Worm (Caenorhabditis elegans): ENCODE results near the gene F45E1.5.
A peak's percentile ranks its signal among the peaks of the same experiment; 100 is the strongest.

F45E1.5 gene

DNA sequence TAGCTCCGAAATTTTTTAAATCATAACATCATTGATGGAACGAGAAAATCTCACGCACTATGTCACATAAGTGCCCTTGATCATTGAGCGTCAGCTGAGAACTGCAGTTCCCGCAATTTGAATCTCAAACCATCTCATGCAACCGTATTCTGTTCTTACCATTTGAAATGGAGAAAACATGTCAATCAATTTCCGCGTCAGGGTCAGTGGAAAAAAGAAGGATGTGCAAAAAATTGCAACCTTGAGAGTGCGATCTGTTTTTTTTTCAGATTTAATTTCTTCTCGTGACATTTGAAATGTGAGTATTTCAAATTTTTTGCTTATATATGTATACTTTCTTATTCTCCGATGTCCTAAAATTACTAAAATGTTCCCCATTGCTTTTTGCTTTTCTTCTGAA, 34.2 kb downstream of the F45E1.5 start:
- TF ChIP-seq nhr-25 (tag; optimal IDR thresholded peaks at IDR 0.05), result peak; percentile 67
- no peak for TF ChIP-seq lin-13 (GFP tag; optimal IDR thresholded peaks at IDR 0.05)

DNA sequence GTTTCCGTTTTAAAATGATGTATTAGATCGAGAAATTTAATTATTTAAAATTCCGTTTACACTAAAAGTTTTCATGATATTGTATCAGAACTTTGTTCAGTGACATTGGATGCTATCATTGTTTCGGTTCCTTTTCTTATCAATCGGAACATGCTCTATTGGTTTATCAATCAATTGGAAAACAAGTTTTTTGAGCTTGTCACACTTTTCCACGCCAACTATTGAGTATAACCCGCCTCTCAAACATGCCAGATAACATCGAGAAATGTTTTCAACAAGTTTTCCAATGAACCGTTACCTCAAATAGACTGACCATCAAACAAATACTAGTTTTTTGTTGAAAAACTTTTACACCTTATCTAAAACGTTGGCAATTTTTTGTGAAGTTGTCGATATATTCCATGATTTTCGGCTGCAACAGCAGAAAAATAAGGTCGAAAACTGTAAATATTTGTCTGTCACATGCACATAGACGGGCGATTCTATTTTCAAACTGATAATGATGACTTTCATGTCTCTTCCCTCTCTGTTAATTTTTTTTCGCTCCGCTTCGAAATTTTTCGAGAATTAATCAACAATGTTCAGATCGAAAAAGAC, 38.0 kb downstream of the F45E1.5 start, which contains the start of gene unk-1:
unk-1 (plus strand) TSS at position 577 of the 597 bp plus-strand sequence.
- TF ChIP-seq fos-1 (tag; optimal IDR thresholded peaks at IDR 0.05), result peak; percentile 27
- no peak for TF ChIP-seq nhr-23 (tag; optimal IDR thresholded peaks at IDR 0.05)
- no peak for TF ChIP-seq unc-55 (GFP tag; optimal IDR thresholded peaks at IDR 0.05)
- TF ChIP-seq skn-1 (tag; optimal IDR thresholded peaks at IDR 0.05), result peak; percentile 17
- TF ChIP-seq sma-9 (GFP tag; optimal IDR thresholded peaks at IDR 0.05), result no peak
- no peak for TF ChIP-seq sma-9 (tag; optimal IDR thresholded peaks at IDR 0.05)
- TF ChIP-seq sem-4 (tag; optimal IDR thresholded peaks at IDR 0.05), result no peak
- TF ChIP-seq crh-2 (tag; optimal IDR thresholded peaks at IDR 0.05), result peak; percentile 13

DNA sequence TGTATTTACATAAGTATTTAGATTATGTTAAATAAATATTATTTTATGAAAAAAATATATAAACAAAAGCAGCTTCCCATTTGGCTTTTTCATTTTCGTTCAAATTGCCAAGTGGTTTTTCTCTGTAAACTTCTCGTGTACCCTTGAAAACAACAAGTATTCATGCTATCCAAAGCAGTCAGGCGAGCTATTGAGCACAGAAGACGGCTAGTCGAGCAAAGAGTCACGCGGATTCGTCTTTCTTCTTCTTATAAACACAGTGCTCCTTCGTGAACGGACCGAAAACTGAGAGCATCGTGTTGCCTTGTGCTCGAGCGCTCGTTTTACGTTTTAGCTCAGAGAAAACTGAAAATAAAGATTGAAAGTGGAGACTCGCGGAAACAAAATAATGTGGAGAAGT, 39.4 kb downstream of the F45E1.5 start:
- TF ChIP-seq sma-3 (GFP tag; optimal IDR thresholded peaks at IDR 0.05), result no peak
- TF ChIP-seq nhr-11 (tag; optimal IDR thresholded peaks at IDR 0.05), result no peak
- TF ChIP-seq F13H6.1 (tag; optimal IDR thresholded peaks at IDR 0.05), result no peak
- peak; percentile 21 for TF ChIP-seq unc-55 (GFP tag; optimal IDR thresholded peaks at IDR 0.05)
- TF ChIP-seq nhr-129 (tag; optimal IDR thresholded peaks at IDR 0.05), result peak; percentile 43
- no peak for TF ChIP-seq dmd-4 (tag; optimal IDR thresholded peaks at IDR 0.05)
- peak; percentile 17 for TF ChIP-seq C34F6.9 (tag; optimal IDR thresholded peaks at IDR 0.05)

DNA sequence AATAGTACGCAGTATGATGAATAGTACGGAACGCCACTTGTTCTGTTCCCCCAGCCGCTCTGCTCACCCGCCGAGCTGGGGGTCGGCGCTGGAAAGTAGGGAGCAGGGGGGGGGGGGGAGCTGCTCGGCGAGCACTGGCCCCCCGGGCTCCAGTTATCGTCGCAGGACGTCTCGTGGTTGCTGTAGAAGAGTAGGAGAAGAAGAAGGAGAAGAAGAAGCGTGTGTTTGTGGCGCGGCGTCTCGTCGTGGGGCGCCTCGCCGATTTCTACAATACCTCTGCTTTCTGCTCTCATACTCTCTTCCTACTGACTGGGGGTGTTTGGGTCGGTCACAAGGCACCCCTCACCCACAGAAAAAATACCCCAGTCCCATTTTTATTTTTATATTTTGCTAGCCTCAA, 40.8 kb downstream of the F45E1.5 start:
- peak; percentile 4 for TF ChIP-seq lin-13 (GFP tag; optimal IDR thresholded peaks at IDR 0.05)
- peak; percentile 43 for TF ChIP-seq F13H6.1 (tag; optimal IDR thresholded peaks at IDR 0.05)
- TF ChIP-seq unc-55 (GFP tag; optimal IDR thresholded peaks at IDR 0.05), result peak; percentile 42
- TF ChIP-seq lin-11 (tag; optimal IDR thresholded peaks at IDR 0.05), result peak; percentile 60
- TF ChIP-seq mdl-1 (tag; optimal IDR thresholded peaks at IDR 0.05), result peak in 1 of 2 experiments; percentile 25
- no peak for TF ChIP-seq R02D3.7 (tag; optimal IDR thresholded peaks at IDR 0.05)
- TF ChIP-seq nhr-77 (tag; optimal IDR thresholded peaks at IDR 0.05), result no peak
- TF ChIP-seq lsy-2 (tag; optimal IDR thresholded peaks at IDR 0.05), result peak in 1 of 2 experiments; percentile 33
- TF ChIP-seq Y55F3AM.14 (GFP tag; optimal IDR thresholded peaks at IDR 0.05), result peak; percentile 85
- TF ChIP-seq snpc-4 (tag; optimal IDR thresholded peaks at IDR 0.05), result no peak
- peak; percentile 15 for TF ChIP-seq zag-1 (tag; optimal IDR thresholded peaks at IDR 0.05)
- peak; percentile 50 for TF ChIP-seq C34F6.9 (tag; optimal IDR thresholded peaks at IDR 0.05)
- TF ChIP-seq sma-9 (GFP tag; optimal IDR thresholded peaks at IDR 0.05), result peak; percentile 40
- TF ChIP-seq sma-9 (tag; optimal IDR thresholded peaks at IDR 0.05), result no peak
- no peak for TF ChIP-seq sma-3 (GFP tag; optimal IDR thresholded peaks at IDR 0.05)
- TF ChIP-seq nhr-129 (tag; optimal IDR thresholded peaks at IDR 0.05), result peak; percentile 38

DNA sequence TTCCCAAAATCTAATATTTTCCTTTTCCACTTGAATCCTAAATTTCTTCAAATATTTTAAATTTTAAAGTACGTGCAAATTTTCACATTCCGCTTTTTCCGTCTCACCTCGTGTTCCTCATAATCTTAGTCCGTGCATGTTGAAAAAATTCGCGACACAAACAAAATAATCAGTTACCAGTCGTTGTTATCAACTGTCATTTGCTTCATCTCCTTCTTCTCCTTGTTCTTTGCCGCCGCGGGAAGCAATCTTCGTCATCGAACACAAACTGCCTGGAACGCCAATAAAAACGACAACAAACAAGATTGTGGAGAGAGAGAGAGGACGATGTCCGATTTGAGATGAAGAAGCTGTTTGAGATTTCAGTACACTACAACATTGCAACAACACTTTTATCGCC, 41.3 kb downstream of the F45E1.5 start, which contains the start of gene C34D10.5:
C34D10.5 (plus strand) TSS at position 269 of the 400 bp plus-strand sequence.
- TF ChIP-seq sma-3 (GFP tag; optimal IDR thresholded peaks at IDR 0.05) (peak; percentile 3), mdl-1 (tag; optimal IDR thresholded peaks at IDR 0.05) (no peak)

DNA sequence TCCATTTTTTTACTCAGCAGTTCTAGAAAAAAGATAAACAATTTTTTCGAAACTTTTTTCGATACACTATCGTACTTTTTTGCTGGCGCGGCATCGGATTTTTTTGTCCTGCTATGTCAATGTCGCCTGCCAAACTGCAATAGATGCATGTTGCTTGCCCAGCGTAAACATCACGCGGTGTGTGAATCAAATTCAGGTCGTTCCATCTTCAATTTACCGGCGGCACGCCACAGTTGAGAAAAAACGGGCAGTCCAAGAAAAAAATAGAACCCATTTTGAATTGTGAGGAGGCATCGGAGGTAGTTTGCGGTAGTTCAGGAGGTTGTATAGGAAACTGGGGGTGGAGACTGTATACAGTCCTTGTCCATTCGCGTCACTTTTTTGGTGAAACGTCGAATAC, 41.9 kb downstream of the F45E1.5 start:
- TF ChIP-seq aly-2 (tag; optimal IDR thresholded peaks at IDR 0.05) (no peak), Y55F3AM.14 (GFP tag; optimal IDR thresholded peaks at IDR 0.05) (no peak), nhr-11 (tag; optimal IDR thresholded peaks at IDR 0.05) (no peak), sma-3 (GFP tag; optimal IDR thresholded peaks at IDR 0.05) (peak; percentile 0), ama-1 (optimal IDR thresholded peaks at IDR 0.05) (peak; percentile 74), lin-39 (tag; optimal IDR thresholded peaks at IDR 0.05) (no peak), elt-1 (tag; optimal IDR thresholded peaks at IDR 0.05) (no peak), nhr-237 (tag; optimal IDR thresholded peaks at IDR 0.05) (no peak), nhr-25 (tag; optimal IDR thresholded peaks at IDR 0.05) (peak; percentile 58), F13H6.1 (tag; optimal IDR thresholded peaks at IDR 0.05) (peak; percentile 24), lsy-2 (tag; optimal IDR thresholded peaks at IDR 0.05) (peak in 1 of 2 experiments; percentile 1), snpc-4 (tag; optimal IDR thresholded peaks at IDR 0.05) (no peak), nhr-6 (tag; optimal IDR thresholded peaks at IDR 0.05) (no peak), mbf-1 (tag; optimal IDR thresholded peaks at IDR 0.05) (no peak), nhr-129 (tag; optimal IDR thresholded peaks at IDR 0.05) (peak; percentile 85), ztf-4 (tag; optimal IDR thresholded peaks at IDR 0.05) (no peak), sma-9 (GFP tag; optimal IDR thresholded peaks at IDR 0.05) (peak; percentile 67), sma-9 (tag; optimal IDR thresholded peaks at IDR 0.05) (no peak), gmeb-1 (tag; optimal IDR thresholded peaks at IDR 0.05) (peak; percentile 2)

Measured in whole organism, L2 larva.